Worm (Caenorhabditis elegans) whole organism, L4 larva: ENCODE measurements around the gene rabr-4.

ENCODE experiments used
- dve-1 ChIP-seq: sonication (generic microtip); optimal IDR thresholded peaks from 2 replicates; lab custom pipeline; 2017; ENCODE audit warnings: antibody characterized with exemption, mild to moderate bottlenecking, missing genetic modification characterization, missing compliant biosample characterization; ENCODE audit not compliant: insufficient read depth
- lin-13 ChIP-seq: fragments of 150-350 bp; optimal IDR thresholded peaks from 2 replicates; lab custom pipeline; 2014; ENCODE audit warnings: missing biosample characterization, missing genetic modification reagents, missing genetic modification characterization
- mep-1 ChIP-seq: fragments of 150-350 bp; sonication (generic microtip); optimal IDR thresholded peaks from 3 replicates; lab custom pipeline; 2014; ENCODE audit warnings: missing biosample characterization, missing genetic modification characterization
- unc-62 ChIP-seq, 3 experiments: fragments of 150-350 bp in 1 of 3; sonication (generic microtip); optimal IDR thresholded peaks in 2 of 3; peaks in 1 of 3; 1 replicate in 1 of 3; 2 replicates in 2 of 3; lab custom pipeline; 2014 to 2017; ENCODE audit warnings: missing biosample characterization in 3 of 3, missing genetic modification characterization in 3 of 3, missing genetic modification reagents in 3 of 3, missing genotype in 1 of 3

DNA sequence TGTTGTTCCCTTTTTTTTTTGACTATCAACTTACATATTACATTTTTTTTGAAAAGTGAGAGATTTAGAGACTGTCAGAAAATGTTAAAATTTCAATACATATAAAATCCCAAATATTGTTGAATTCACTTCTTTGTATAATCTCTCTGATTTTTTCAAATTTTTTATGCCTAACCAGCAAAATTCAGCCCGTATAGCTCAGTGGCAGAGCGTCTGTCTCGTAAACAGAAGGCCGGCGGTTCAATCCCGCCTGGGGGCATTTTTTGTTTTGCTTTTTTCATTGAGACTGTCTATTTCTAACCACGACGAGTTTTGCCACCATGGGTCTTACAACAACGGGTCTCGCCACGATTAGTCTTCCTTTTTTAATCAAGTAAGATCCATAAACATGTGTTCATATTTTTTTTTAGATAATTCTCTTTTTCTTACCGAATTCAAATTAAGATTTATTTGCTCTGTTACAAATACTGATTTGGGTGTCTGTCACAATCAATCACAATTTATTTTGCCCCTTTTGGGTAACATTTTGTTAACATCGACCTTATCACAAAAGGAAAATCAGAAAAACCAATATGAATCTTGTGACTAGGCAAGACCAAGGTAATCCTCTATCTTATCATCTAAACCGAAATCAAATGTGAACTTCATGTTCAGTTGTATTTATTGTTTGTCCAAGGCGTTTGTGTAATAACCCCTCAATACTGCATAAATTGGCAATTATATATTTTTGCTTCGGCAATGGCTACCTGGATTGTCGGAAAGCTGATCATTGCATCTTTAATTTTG is 24.4 kb downstream of the rabr-4 start, which contains the start of gene glc-1:
- TF ChIP-seq dve-1 (tag; lab: Kevin White, UChicago) (no peak), unc-62 (GFP tag; optimal IDR thresholded peaks at IDR 0.05 in 1 of 2; lab: Kevin White, UChicago) (no peak), unc-62 (tag; optimal IDR thresholded peaks at IDR 0.05; lab: Kevin White, UChicago) (no peak), mep-1 (tag; lab: Kevin White, UChicago) (no peak), lin-13 (no peak)
